Fruit fly (Drosophila melanogaster): ENCODE data around the gene snRNP-U1-70K.

DNA sequence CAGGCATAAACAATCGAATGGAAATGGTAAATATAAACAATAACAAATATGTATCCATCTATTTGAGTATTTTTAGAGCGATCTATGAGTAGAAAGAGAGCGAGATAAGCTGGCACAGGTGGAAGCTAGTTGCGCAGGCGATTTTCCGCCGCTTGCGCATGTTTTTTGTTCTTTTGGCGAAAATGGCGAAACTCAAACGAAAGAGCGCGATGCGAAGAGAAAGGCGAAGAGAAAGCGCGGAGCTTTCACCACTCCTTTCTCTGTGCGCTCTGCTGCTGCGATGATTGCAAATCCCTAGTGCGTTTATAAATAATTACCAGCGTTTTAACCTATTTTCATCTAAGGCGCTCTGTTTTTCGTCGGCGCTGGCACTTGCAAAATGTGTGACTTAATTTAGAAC, 29.8 kb downstream of the snRNP-U1-70K start:
- TF ChIP-seq usp (GFP tag; optimal IDR thresholded peaks at IDR 0.05) (no peak), EcR (GFP tag; optimal IDR thresholded peaks at IDR 0.05) (no peak), CG8478 (optimal IDR thresholded peaks at IDR 0.05) (no peak), pan (optimal IDR thresholded peaks at IDR 0.05) (no peak), Dll (optimal IDR thresholded peaks at IDR 0.05) (no peak), psq (optimal IDR thresholded peaks at IDR 0.05) (no peak)
